Worm (Caenorhabditis elegans) whole organism, L4/young adult: ENCODE measurements around the gene gcy-19.
"Not testable (repeated sequence)": the region's sequence is repeated elsewhere in the genome, so short reads cannot be mapped to it uniquely, and the experiment has no call there.

ENCODE experiments used
- W03F9.2 ChIP-seq: fragments of 150-350 bp; optimal IDR thresholded peaks from 2 replicates; lab custom pipeline; 2014; ENCODE audit warnings: missing biosample characterization, missing genetic modification characterization
- dao-5 ChIP-seq: sonication (generic microtip); optimal IDR thresholded peaks from 2 replicates; lab custom pipeline; 2016; ENCODE audit warnings: missing genotype, missing genetic modification characterization, moderate library complexity, missing compliant biosample characterization
- him-1 ChIP-seq: sonication (generic microtip); optimal IDR thresholded peaks from 2 replicates; lab custom pipeline; 2016; ENCODE audit warnings: missing genotype, missing genetic modification reagents, missing genetic modification characterization, missing compliant biosample characterization

DNA sequence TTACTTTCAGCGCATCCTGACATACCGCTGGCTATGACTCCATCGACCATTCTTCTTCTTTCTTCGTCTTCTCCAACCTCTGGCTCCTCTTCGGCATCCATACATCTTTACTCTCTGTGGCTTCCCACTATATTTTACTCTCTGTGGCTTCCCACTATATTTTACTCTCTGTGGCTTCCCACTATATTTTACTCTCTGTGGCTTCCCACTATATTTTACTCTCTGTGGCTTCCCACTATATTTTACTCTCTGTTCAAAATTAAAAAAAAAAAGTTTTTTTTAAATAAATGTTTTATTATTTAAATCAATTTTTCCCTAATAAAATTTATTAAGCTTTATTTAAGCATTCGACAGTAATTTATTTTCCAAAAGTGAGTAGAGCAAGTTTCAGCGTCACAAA is 31.4 kb upstream of the gcy-19 start, which contains the start of gene F39E9.14:
- TF ChIP-seq him-1; W03F9.2 (tag; lab: Kevin White, UChicago); dao-5 (tag; lab: Kevin White, UChicago): not testable (repeated sequence)
